Fruit fly (Drosophila melanogaster) whole organism, embryonic: ENCODE measurements around the gene spn-F.

ENCODE experiments used
- Blimp-1 ChIP-seq: fragments of 200-800 bp; sonication (Bioruptor generic); optimal IDR thresholded peaks from 3 replicates; lab custom pipeline; 2018; ENCODE audit warnings: missing biosample characterization, missing genetic modification characterization, mild to moderate bottlenecking, moderate library complexity, missing genetic modification reagents
- BtbVII ChIP-seq: fragments of 200-800 bp; sonication (Bioruptor generic); optimal IDR thresholded peaks from 3 replicates; lab custom pipeline; 2017; ENCODE audit warnings: missing biosample characterization, mild to moderate bottlenecking, missing genetic modification characterization
- CG10979 ChIP-seq: fragments of 200-800 bp; sonication (Bioruptor generic); optimal IDR thresholded peaks from 2 replicates; lab custom pipeline; 2018; ENCODE audit warnings: missing biosample characterization, mild to moderate bottlenecking, missing genetic modification characterization, moderate library complexity
- CG11247 ChIP-seq: fragments of 200-800 bp; sonication (Bioruptor generic); IDR thresholded peaks from 2 replicates; pipeline ENCODE4 v1.3.6; 2022; ENCODE audit warnings: missing biosample characterization, missing genetic modification characterization
- CG14710 ChIP-seq: fragments of 200-800 bp; sonication (Bioruptor generic); optimal IDR thresholded peaks from 3 replicates; lab custom pipeline; 2019; ENCODE audit warnings: missing biosample characterization, mild to moderate bottlenecking, missing genetic modification characterization, moderate library complexity
- CG2120 ChIP-seq: fragments of 200-800 bp; sonication (Bioruptor generic); optimal IDR thresholded peaks from 3 replicates; lab custom pipeline; 2016; ENCODE audit warnings: missing biosample characterization, missing genetic modification characterization
- CG2202 ChIP-seq: fragments of 200-800 bp; sonication (Bioruptor generic); optimal IDR thresholded peaks from 2 replicates; lab custom pipeline; 2018; ENCODE audit warnings: missing biosample characterization, mild to moderate bottlenecking, missing genetic modification characterization
- CG31224 ChIP-seq: fragments of 200-800 bp; sonication (Bioruptor generic); IDR thresholded peaks from 2 replicates; pipeline ENCODE4 v1.3.6; 2022; ENCODE audit warnings: missing biosample characterization, missing genetic modification characterization
- CG4854 ChIP-seq: fragments of 200-800 bp; sonication (Bioruptor generic); optimal IDR thresholded peaks from 2 replicates; lab custom pipeline; 2016; ENCODE audit warnings: missing biosample characterization, missing genetic modification characterization, inconsistent platforms
- CG6654 ChIP-seq: fragments of 200-800 bp; sonication (Bioruptor generic); optimal IDR thresholded peaks from 2 replicates; lab custom pipeline; 2017; ENCODE audit warnings: missing biosample characterization, mild to moderate bottlenecking, missing genetic modification characterization
- CG6689 ChIP-seq: fragments of 200-800 bp; sonication (Bioruptor generic); IDR thresholded peaks from 2 replicates; pipeline ENCODE4 v1.3.6; 2022; ENCODE audit warnings: missing biosample characterization, missing genetic modification characterization
- CG7372 ChIP-seq: fragments of 200-800 bp; sonication (Bioruptor generic); IDR thresholded peaks from 2 replicates; pipeline ENCODE4 v1.3.6; 2022; ENCODE audit warnings: missing biosample characterization, missing genetic modification characterization
- CG8944 ChIP-seq: fragments of 200-800 bp; sonication (Bioruptor generic); optimal IDR thresholded peaks from 3 replicates; lab custom pipeline; 2016; ENCODE audit warnings: missing biosample characterization, missing genetic modification characterization
- Gug ChIP-seq: fragments of 200-800 bp; sonication (Bioruptor generic); IDR thresholded peaks from 4 replicates; pipeline ENCODE4 v1.3.6; 2022; ENCODE audit warnings: missing biosample characterization, missing genetic modification characterization
- HmgZ ChIP-seq: fragments of 200-800 bp; sonication (Bioruptor generic); optimal IDR thresholded peaks from 2 replicates; lab custom pipeline; 2018; ENCODE audit warnings: missing biosample characterization, mild to moderate bottlenecking, missing genetic modification characterization
- Mad ChIP-seq: fragments of 200-800 bp; sonication (Bioruptor generic); optimal IDR thresholded peaks from 2 replicates; lab custom pipeline; 2016; ENCODE audit warnings: missing biosample characterization, missing genetic modification characterization
- Max ChIP-seq: fragments of 200-800 bp; sonication (Bioruptor generic); optimal IDR thresholded peaks from 2 replicates; lab custom pipeline; 2016; ENCODE audit warnings: missing biosample characterization, mild to moderate bottlenecking, missing genetic modification characterization
- Meics ChIP-seq: fragments of 200-800 bp; sonication (Bioruptor generic); optimal IDR thresholded peaks from 2 replicates; lab custom pipeline; 2017; ENCODE audit warnings: missing biosample characterization, mild to moderate bottlenecking, missing genetic modification characterization
- Pdp1 ChIP-seq, 2 experiments: fragments of 200-800 bp; sonication (Bioruptor generic); optimal IDR thresholded peaks; 3 replicates each; lab custom pipeline; 2016; ENCODE audit warnings: missing biosample characterization in 2 of 2, missing genetic modification characterization in 2 of 2, mild to moderate bottlenecking in 1 of 2, moderate library complexity in 1 of 2
- Rfx ChIP-seq: fragments of 200-800 bp; sonication (Bioruptor generic); IDR thresholded peaks from 2 replicates; pipeline ENCODE4 v1.3.6; 2022; ENCODE audit warnings: missing biosample characterization, missing genetic modification characterization
- ato ChIP-seq: fragments of 200-800 bp; sonication (Bioruptor generic); IDR thresholded peaks from 2 replicates; pipeline ENCODE4 v1.3.6; 2022; ENCODE audit warnings: missing biosample characterization, missing genetic modification characterization; ENCODE audit not compliant: partially characterized antibody
- chinmo ChIP-seq: fragments of 200-800 bp; sonication (Bioruptor generic); IDR thresholded peaks from 4 replicates; pipeline ENCODE4 v1.3.6; 2022; ENCODE audit warnings: missing biosample characterization, missing genetic modification characterization; ENCODE audit not compliant: partially characterized antibody
- crp ChIP-seq, 2 experiments: fragments of 200-800 bp; sonication (Bioruptor generic); optimal IDR thresholded peaks; 2 replicates in 1 of 2; 3 replicates in 1 of 2; lab custom pipeline; 2017; ENCODE audit warnings: missing biosample characterization in 2 of 2, missing genetic modification characterization in 2 of 2, mild to moderate bottlenecking in 1 of 2, moderate library complexity in 1 of 2
- dysf ChIP-seq: fragments of 200-800 bp; sonication (Bioruptor generic); IDR thresholded peaks from 3 replicates; pipeline ENCODE4 v1.3.6; 2022; ENCODE audit warnings: missing biosample characterization, missing genetic modification characterization
- exex ChIP-seq: fragments of 200-800 bp; sonication (Bioruptor generic); optimal IDR thresholded peaks from 4 replicates; lab custom pipeline; 2018; ENCODE audit warnings: missing biosample characterization, mild to moderate bottlenecking, missing genetic modification characterization, moderate library complexity
- fd64A ChIP-seq: fragments of 200-800 bp; sonication (Bioruptor generic); optimal IDR thresholded peaks from 3 replicates; lab custom pipeline; 2018; ENCODE audit warnings: missing biosample characterization, mild to moderate bottlenecking, missing genetic modification characterization
- gro ChIP-seq: fragments of 200-800 bp; sonication (Bioruptor generic); optimal IDR thresholded peaks from 2 replicates; lab custom pipeline; 2016; ENCODE audit warnings: missing biosample characterization, missing genetic modification characterization
- gsb ChIP-seq: fragments of 200-800 bp; sonication (Bioruptor generic); IDR thresholded peaks from 2 replicates; pipeline ENCODE4 v1.3.6; 2022; ENCODE audit warnings: missing biosample characterization, missing genetic modification characterization
- lab ChIP-seq: fragments of 200-800 bp; sonication (Bioruptor generic); optimal IDR thresholded peaks from 3 replicates; lab custom pipeline; 2017; ENCODE audit warnings: missing biosample characterization, missing genetic modification characterization, mild to moderate bottlenecking, moderate library complexity, missing genetic modification reagents
- mirr ChIP-seq: fragments of 200-800 bp; sonication (Bioruptor generic); optimal IDR thresholded peaks from 3 replicates; lab custom pipeline; 2018; ENCODE audit warnings: missing biosample characterization, mild to moderate bottlenecking, missing genetic modification characterization
- mld ChIP-seq: fragments of 200-800 bp; sonication (Bioruptor generic); IDR thresholded peaks from 3 replicates; pipeline ENCODE4 v1.3.6; 2022; ENCODE audit warnings: missing biosample characterization, missing genetic modification characterization; ENCODE audit not compliant: partially characterized antibody
- run ChIP-seq: fragments of 200-800 bp; sonication (Bioruptor generic); optimal IDR thresholded peaks from 3 replicates; lab custom pipeline; 2018; ENCODE audit warnings: missing biosample characterization, mild to moderate bottlenecking, missing genetic modification characterization
- sug ChIP-seq: fragments of 200-800 bp; optimal IDR thresholded peaks from 2 replicates; lab custom pipeline; 2019; ENCODE audit warnings: missing biosample characterization, mild to moderate bottlenecking, missing genetic modification characterization, moderate library complexity
- ttk ChIP-seq: fragments of 200-800 bp; sonication (Bioruptor generic); IDR thresholded peaks from 2 replicates; pipeline ENCODE4 v2.1.2; 2022; ENCODE audit warnings: missing biosample characterization, missing genetic modification characterization
- zf30C ChIP-seq: fragments of 200-800 bp; sonication (Bioruptor generic); optimal IDR thresholded peaks from 3 replicates; lab custom pipeline; 2018; ENCODE audit warnings: missing biosample characterization, mild to moderate bottlenecking, missing genetic modification characterization
- zfh1 ChIP-seq: fragments of 200-800 bp; sonication (Bioruptor generic); IDR thresholded peaks from 3 replicates; pipeline ENCODE4 v1.3.6; 2022; ENCODE audit warnings: missing biosample characterization, missing genetic modification characterization

The spn-F gene

DNA sequence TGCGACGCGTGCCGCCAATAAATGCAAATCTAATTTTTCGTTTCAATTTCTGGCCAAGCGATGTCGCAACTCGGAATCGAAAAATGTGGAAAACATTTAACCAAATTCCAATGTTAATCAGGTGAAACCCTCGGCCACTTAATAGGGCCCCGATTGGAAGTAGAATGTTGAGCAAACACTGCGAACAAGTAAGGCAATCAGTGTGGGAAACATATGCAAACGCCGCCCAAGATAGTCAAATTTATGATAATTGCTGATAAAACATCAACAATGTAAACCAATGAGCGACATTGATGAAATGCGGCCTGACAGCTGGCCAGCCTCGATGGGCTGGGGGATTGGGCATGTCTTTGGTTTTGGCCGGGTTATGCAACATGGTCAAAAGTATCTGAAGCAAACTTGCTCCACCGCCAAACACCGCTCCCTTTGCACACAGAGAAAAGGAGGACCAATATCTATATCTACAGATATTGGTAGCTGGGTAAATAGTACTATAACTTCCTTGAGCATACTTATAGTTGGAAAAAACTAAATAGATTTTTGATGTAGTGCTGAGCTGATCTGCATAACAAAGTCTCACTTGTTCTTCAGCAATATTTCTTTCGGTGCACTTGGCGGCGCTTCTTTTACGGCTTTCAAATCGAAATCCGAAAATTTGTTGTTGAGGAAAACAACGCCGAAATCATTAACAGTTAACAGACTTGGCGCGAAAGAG is 7.5 kb upstream of the spn-F start (continued):
- TF ChIP-seq CG8944 (peak; percentile 70), BtbVII (peak; percentile 9), CG2202 (no peak), fd64A (GFP tag; lab: Kevin White, UChicago) (peak; percentile 46), Gug (peak; percentile 51; the same call in 2 of the 4 replicates), CG31224 (GFP tag; lab: Robert Waterston, UW) (no peak), Max (GFP tag; lab: Kevin White, UChicago) (peak; percentile 45), CG7372 (peak; percentile 65), mld (GFP tag; lab: Robert Waterston, UW) (no peak)

- TF ChIP-seq Meics (no peak), dysf (GFP tag; lab: Robert Waterston, UW) (no peak), CG10979 (tag; lab: Kevin White, UChicago) (no peak), ttk (GFP tag; lab: Robert Waterston, UW) (no peak), Blimp-1 (GFP tag; lab: Kevin White, UChicago) (peak; percentile 28), CG14710 (tag; lab: Kevin White, UChicago) (no peak), CG6689 (GFP tag; lab: Robert Waterston, UW) (no peak), CG4854 (no peak), ato (GFP tag; lab: Robert Waterston, UW) (peak; percentile 9; the same call in 1 of the 2 replicates), Rfx (GFP tag; lab: Robert Waterston, UW) (no peak), CG11247 (GFP tag; lab: Robert Waterston, UW) (no peak), Mad (no peak)
Observed at dm6 chr3R:31248245-31248644, 6.7 kb upstream of the spn-F start.

- TF ChIP-seq zf30C (GFP tag; lab: Kevin White, UChicago), result no peak
- TF ChIP-seq gro (GFP tag; lab: Kevin White, UChicago), result peak; percentile 15
- no peak for TF ChIP-seq zfh1
- TF ChIP-seq mirr (GFP tag; lab: Kevin White, UChicago), result peak; percentile 19
- peak in 1 of 2 experiments; percentile 68 for TF ChIP-seq Pdp1 (GFP tag; optimal IDR thresholded peaks at IDR 0.05; lab: Kevin White, UChicago)
- 0 out of 4 replicates have a peak, but pooled peaks have one; percentile 37 for TF ChIP-seq chinmo (GFP tag; lab: Robert Waterston, UW)
- TF ChIP-seq sug (tag; lab: Kevin White, UChicago), result peak; percentile 30
- peak; percentile 12 for TF ChIP-seq CG2120
- TF ChIP-seq crp (GFP tag; optimal IDR thresholded peaks at IDR 0.05; lab: Kevin White, UChicago), result peak in 1 of 2 experiments; percentile 64
- TF ChIP-seq HmgZ, result peak; percentile 3
- peak; percentile 74 for TF ChIP-seq CG7372
- TF ChIP-seq run, result no peak
- 0 out of 2 replicates have a peak, but pooled peaks have one; percentile 8 for TF ChIP-seq gsb (GFP tag; lab: Robert Waterston, UW)
- peak; percentile 38 for TF ChIP-seq exex (tag; lab: Kevin White, UChicago)
- peak; percentile 88 for TF ChIP-seq CG6654 (GFP tag; lab: Kevin White, UChicago)
- TF ChIP-seq lab (GFP tag; lab: Kevin White, UChicago), result no peak
Observed at dm6 chr3R:31250426-31251034, 4.4 kb upstream of the spn-F start.
